Worm (Caenorhabditis elegans): ENCODE measurements around the gene F44E2.8.

The F44E2.8 gene

ce11 chrIII:8888956-8889355, 39.3 kb upstream of the F44E2.8 start, which contains the start of gene ZK637.14:
Gene ZK637.14, minus strand, starts transcription at chrIII:8889156.
- no peak for TF ChIP-seq nhr-77 (tag; optimal IDR thresholded peaks at IDR 0.05)
- no peak; the same call in 1 of the 2 replicates for TF ChIP-seq lin-38 (GFP tag; IDR thresholded peaks at IDR 0.05)
- no peak for TF ChIP-seq F26F4.8 (GFP tag; conservative IDR thresholded peaks at IDR 0.05)
- no peak for TF ChIP-seq zip-11 (GFP tag; IDR thresholded peaks at IDR 0.05)
- TF ChIP-seq ceh-62 (tag; optimal IDR thresholded peaks at IDR 0.05): no peak
- no peak for TF ChIP-seq lim-7 (GFP tag; IDR thresholded peaks at IDR 0.05)
- no peak for TF ChIP-seq F10B5.3 (tag; optimal IDR thresholded peaks at IDR 0.05)
- TF ChIP-seq dmd-8 (GFP tag; IDR thresholded peaks at IDR 0.05): no peak
- peak; percentile 92 for TF ChIP-seq hlh-30 (tag; optimal IDR thresholded peaks at IDR 0.05; ENCODE audit: insufficient read depth)
- TF ChIP-seq spr-3 (GFP tag; optimal IDR thresholded peaks at IDR 0.05): no peak
- no peak for TF ChIP-seq pha-4 (GFP tag; IDR thresholded peaks at IDR 0.05)
- TF ChIP-seq pha-4 (tag; optimal IDR thresholded peaks at IDR 0.05): peak; percentile 69
- no peak for TF ChIP-seq T26A8.4 (GFP tag; IDR thresholded peaks at IDR 0.05)
- no peak for TF ChIP-seq ceh-32 (tag; optimal IDR thresholded peaks at IDR 0.05; ENCODE audit: poor library complexity)
- no peak for TF ChIP-seq zfp-2 (tag; optimal IDR thresholded peaks at IDR 0.05)
- TF ChIP-seq unc-39 (tag; optimal IDR thresholded peaks at IDR 0.05): no peak
- TF ChIP-seq mep-1 (tag; optimal IDR thresholded peaks at IDR 0.05): peak; percentile 59
- no peak for TF ChIP-seq skn-1 (tag; optimal IDR thresholded peaks at IDR 0.05)
- no peak for TF ChIP-seq set-16 (GFP tag; IDR thresholded peaks at IDR 0.05)
- TF ChIP-seq ceh-20 (GFP tag; IDR thresholded peaks at IDR 0.05): no peak
- peak; percentile 25 for TF ChIP-seq lin-13 (GFP tag; optimal IDR thresholded peaks at IDR 0.05)
- no peak for TF ChIP-seq duxl-1 (tag; optimal IDR thresholded peaks at IDR 0.05; ENCODE audit: poor library complexity)
- no peak for TF ChIP-seq daf-16 (GFP tag; optimal IDR thresholded peaks at IDR 0.05)
- peak; percentile 28 for TF ChIP-seq daf-16 (tag; optimal IDR thresholded peaks at IDR 0.05)
- no peak for TF ChIP-seq ceh-44 (GFP tag; IDR thresholded peaks at IDR 0.05)
- TF ChIP-seq nhr-237 (tag; optimal IDR thresholded peaks at IDR 0.05): no peak
- TF ChIP-seq dmd-6 (GFP tag; IDR thresholded peaks at IDR 0.05): no peak
- no peak for TF ChIP-seq tag-97 (GFP tag; IDR thresholded peaks at IDR 0.05)
- TF ChIP-seq nhr-102 (tag; optimal IDR thresholded peaks at IDR 0.05): no peak
- no peak for TF ChIP-seq snpc-1.2 (GFP tag; IDR thresholded peaks at IDR 0.05)
- TF ChIP-seq dmd-9 (GFP tag; IDR thresholded peaks at IDR 0.05): no peak
- peak; percentile 31 for TF ChIP-seq rbr-2 (tag; optimal IDR thresholded peaks at IDR 0.05)
- TF ChIP-seq unc-130 (GFP tag; optimal IDR thresholded peaks at IDR 0.05): no peak
- no peak for TF ChIP-seq jun-1 (tag; optimal IDR thresholded peaks at IDR 0.05)
- TF ChIP-seq hif-1 (tag; optimal IDR thresholded peaks at IDR 0.05): peak in 1 of 2 experiments; percentile 27
- no peak for TF ChIP-seq madf-5 (GFP tag; IDR thresholded peaks at IDR 0.05)
- peak; percentile 59 for TF ChIP-seq mes-2 (tag; optimal IDR thresholded peaks at IDR 0.05; ENCODE audit: poor library complexity, severe bottlenecking)
- TF ChIP-seq lir-3 (tag; optimal IDR thresholded peaks at IDR 0.05): no peak
- TF ChIP-seq F49E8.2 (tag; optimal IDR thresholded peaks at IDR 0.05; ENCODE audit: borderline replicate concordance): no peak
- no peak for TF ChIP-seq Y75B8A.6 (GFP tag; IDR thresholded peaks at IDR 0.05)
- TF ChIP-seq F37D6.2 (tag; optimal IDR thresholded peaks at IDR 0.05): no peak
- no peak for TF ChIP-seq ceh-82 (tag; optimal IDR thresholded peaks at IDR 0.05)
- TF ChIP-seq ZK337.2 (GFP tag; IDR thresholded peaks at IDR 0.05): no peak
- no peak for TF ChIP-seq nhr-48 (tag; optimal IDR thresholded peaks at IDR 0.05)
- no peak for TF ChIP-seq attf-4 (tag; optimal IDR thresholded peaks at IDR 0.05)
- no peak for TF ChIP-seq ctbp-1 (GFP tag; IDR thresholded peaks at IDR 0.05)
- TF ChIP-seq nhr-6 (tag; optimal IDR thresholded peaks at IDR 0.05): no peak
- peak; percentile 32 for TF ChIP-seq nhr-11 (tag; optimal IDR thresholded peaks at IDR 0.05)
- no peak for TF ChIP-seq daf-12 (tag; optimal IDR thresholded peaks at IDR 0.05)
- TF ChIP-seq lin-15B (tag; optimal IDR thresholded peaks at IDR 0.05): no peak
- TF ChIP-seq ztf-11 (tag; optimal IDR thresholded peaks at IDR 0.05): no peak
- no peak for TF ChIP-seq spr-1 (tag; optimal IDR thresholded peaks at IDR 0.05)
- peak; percentile 55 for TF ChIP-seq dpl-1 (GFP tag; optimal IDR thresholded peaks at IDR 0.05)
